Worm (Caenorhabditis elegans): ENCODE measurements around the gene C28H8.2.
A peak's percentile ranks its signal among the peaks of the same experiment; 100 is the strongest.

C28H8.2 gene

ce11 chrIII:5919799-5920387, at the start of gene C28H8.2, which contains the start of gene tdo-2:
TSS of gene C28H8.2 (plus strand) at chrIII:5920322.
TSS of gene tdo-2 (minus strand) at chrIII:5919955.
- TF ChIP-seq dao-5 (tag; optimal IDR thresholded peaks at IDR 0.05) (no peak), him-1 (tag; optimal IDR thresholded peaks at IDR 0.05) (no peak), W03F9.2 (tag; optimal IDR thresholded peaks at IDR 0.05) (no peak)

ce11 chrIII:5871760-5872159, 48.4 kb upstream of the C28H8.2 start, which contains the start of the genes F01F1.11 and F01F1.3:
TSS of gene F01F1.11 (minus strand) at chrIII:5871877.
TSS of gene F01F1.3 (plus strand) at chrIII:5871938.
- TF ChIP-seq dao-5 (tag; optimal IDR thresholded peaks at IDR 0.05) = no peak
- TF ChIP-seq W03F9.2 (tag; optimal IDR thresholded peaks at IDR 0.05) = peak; percentile 69
- no peak for TF ChIP-seq him-1 (tag; optimal IDR thresholded peaks at IDR 0.05)

ce11 chrIII:5872288-5872687, 47.8 kb upstream of the C28H8.2 start:
- no peak for TF ChIP-seq W03F9.2 (tag; optimal IDR thresholded peaks at IDR 0.05)
- TF ChIP-seq dao-5 (tag; optimal IDR thresholded peaks at IDR 0.05) = no peak
- TF ChIP-seq him-1 (tag; optimal IDR thresholded peaks at IDR 0.05) = no peak

- TF ChIP-seq dao-5 (tag; optimal IDR thresholded peaks at IDR 0.05) (no peak), W03F9.2 (tag; optimal IDR thresholded peaks at IDR 0.05) (no peak), him-1 (tag; optimal IDR thresholded peaks at IDR 0.05) (no peak)
Measured at ce11 chrIII:5874263-5874662, 45.9 kb upstream of the C28H8.2 start.

- no peak for TF ChIP-seq W03F9.2 (tag; optimal IDR thresholded peaks at IDR 0.05)
- no peak for TF ChIP-seq dao-5 (tag; optimal IDR thresholded peaks at IDR 0.05)
- TF ChIP-seq him-1 (tag; optimal IDR thresholded peaks at IDR 0.05) = no peak
Measured at ce11 chrIII:5874664-5875417, 45.3 kb upstream of the C28H8.2 start.

- TF ChIP-seq him-1 (tag; optimal IDR thresholded peaks at IDR 0.05) = no peak
- no peak for TF ChIP-seq dao-5 (tag; optimal IDR thresholded peaks at IDR 0.05)
- TF ChIP-seq W03F9.2 (tag; optimal IDR thresholded peaks at IDR 0.05) = no peak
Measured at ce11 chrIII:5875418-5875702, 44.8 kb upstream of the C28H8.2 start.

- TF ChIP-seq W03F9.2 (tag; optimal IDR thresholded peaks at IDR 0.05) (no peak), him-1 (tag; optimal IDR thresholded peaks at IDR 0.05) (no peak), dao-5 (tag; optimal IDR thresholded peaks at IDR 0.05) (no peak)
Measured at ce11 chrIII:5875705-5876104, 44.4 kb upstream of the C28H8.2 start.

ce11 chrIII:5876140-5876675, 43.9 kb upstream of the C28H8.2 start, which contains the start of gene aldo-2:
TSS of gene aldo-2 (minus strand) at chrIII:5876625.
- no peak for TF ChIP-seq him-1 (tag; optimal IDR thresholded peaks at IDR 0.05)
- TF ChIP-seq W03F9.2 (tag; optimal IDR thresholded peaks at IDR 0.05) = no peak
- TF ChIP-seq dao-5 (tag; optimal IDR thresholded peaks at IDR 0.05) = no peak

ce11 chrIII:5876867-5877641, 43.1 kb upstream of the C28H8.2 start:
- TF ChIP-seq him-1 (tag; optimal IDR thresholded peaks at IDR 0.05) (no peak), W03F9.2 (tag; optimal IDR thresholded peaks at IDR 0.05) (no peak), dao-5 (tag; optimal IDR thresholded peaks at IDR 0.05) (no peak)

- no peak for TF ChIP-seq W03F9.2 (tag; optimal IDR thresholded peaks at IDR 0.05)
- TF ChIP-seq dao-5 (tag; optimal IDR thresholded peaks at IDR 0.05) = no peak
- TF ChIP-seq him-1 (tag; optimal IDR thresholded peaks at IDR 0.05) = no peak
Measured at ce11 chrIII:5878215-5878614, 41.9 kb upstream of the C28H8.2 start, which contains the start of the genes mig-21 and F01F1.2. TSS of gene mig-21 (minus strand) at chrIII:5878380. TSS of gene F01F1.2 (plus strand) at chrIII:5878554.

ce11 chrIII:5879291-5879968, 40.7 kb upstream of the C28H8.2 start, which contains the start of gene hpo-10:
TSS of gene hpo-10 (plus strand) at chrIII:5879489.
- TF ChIP-seq W03F9.2 (tag; optimal IDR thresholded peaks at IDR 0.05) (no peak), dao-5 (tag; optimal IDR thresholded peaks at IDR 0.05) (no peak), him-1 (tag; optimal IDR thresholded peaks at IDR 0.05) (no peak)

- no peak for TF ChIP-seq dao-5 (tag; optimal IDR thresholded peaks at IDR 0.05)
Measured at ce11 chrIII:5882284-5882683, 37.8 kb upstream of the C28H8.2 start.

- TF ChIP-seq dao-5 (tag; optimal IDR thresholded peaks at IDR 0.05) (no peak), him-1 (tag; optimal IDR thresholded peaks at IDR 0.05) (no peak), W03F9.2 (tag; optimal IDR thresholded peaks at IDR 0.05) (no peak)
Measured at ce11 chrIII:5882823-5883222, 37.3 kb upstream of the C28H8.2 start, which contains the start of gene F01F1.14. TSS of gene F01F1.14 (minus strand) at chrIII:5882923.

All from whole organism, L4/young adult.